Worm (Caenorhabditis elegans) whole organism, L2 larva: ENCODE measurements around the gene dars-2.
"Not testable (repeated sequence)": the region's sequence is repeated elsewhere in the genome, so short reads cannot be mapped to it uniquely, and the experiment has no call there.

Experiments used
- C34F6.9 ChIP-seq: fragments of 150-350 bp; optimal IDR thresholded peaks from 2 replicates; lab custom pipeline; 2014; ENCODE audit warnings: missing biosample characterization, missing genetic modification characterization
- F13H6.1 ChIP-seq: sonication (generic microtip); optimal IDR thresholded peaks from 2 replicates; lab custom pipeline; 2016; ENCODE audit warnings: missing genetic modification characterization, missing compliant biosample characterization
- R02D3.7 ChIP-seq: fragments of 150-350 bp; optimal IDR thresholded peaks from 2 replicates; lab custom pipeline; 2014; ENCODE audit warnings: missing biosample characterization, missing genetic modification characterization
- Y55F3AM.14 ChIP-seq: fragments of 200-800 bp; sonication (Bioruptor generic); optimal IDR thresholded peaks from 2 replicates; lab custom pipeline; 2018; ENCODE audit warnings: mild to moderate bottlenecking, missing genetic modification characterization, missing compliant biosample characterization
- aly-2 ChIP-seq: fragments of 150-350 bp; optimal IDR thresholded peaks from 2 replicates; lab custom pipeline; 2014; ENCODE audit warnings: missing biosample characterization, missing genetic modification characterization
- ama-1 ChIP-seq: fragments of 150-350 bp; optimal IDR thresholded peaks from 2 replicates; lab custom pipeline; 2018; ENCODE audit warnings: inconsistent platforms
- ceh-16 ChIP-seq: fragments of 150-350 bp; optimal IDR thresholded peaks from 2 replicates; lab custom pipeline; 2014; ENCODE audit warnings: missing biosample characterization, missing genetic modification characterization
- crh-2 ChIP-seq: sonication (generic microtip); optimal IDR thresholded peaks from 2 replicates; lab custom pipeline; 2017; ENCODE audit warnings: missing biosample characterization, missing genetic modification characterization
- dmd-4 ChIP-seq: sonication (generic microtip); optimal IDR thresholded peaks from 2 replicates; lab custom pipeline; 2017; ENCODE audit warnings: missing biosample characterization, missing genetic modification characterization
- egl-27 ChIP-seq: sonication (generic microtip); optimal IDR thresholded peaks from 3 replicates; lab custom pipeline; 2017; ENCODE audit warnings: missing biosample characterization, missing genetic modification reagents, missing genetic modification characterization
- elt-3 ChIP-seq: sonication (generic microtip); optimal IDR thresholded peaks from 2 replicates; lab custom pipeline; 2017; ENCODE audit warnings: missing biosample characterization, missing genetic modification characterization
- fos-1 ChIP-seq: fragments of 150-350 bp; optimal IDR thresholded peaks from 2 replicates; lab custom pipeline; 2014; ENCODE audit warnings: missing biosample characterization, missing genetic modification characterization
- lin-11 ChIP-seq: fragments of 150-350 bp; sonication (generic microtip); optimal IDR thresholded peaks from 2 replicates; lab custom pipeline; 2014; ENCODE audit warnings: missing biosample characterization, missing genetic modification characterization, inconsistent platforms, mixed read lengths
- lin-13 ChIP-seq: fragments of 150-350 bp; optimal IDR thresholded peaks from 2 replicates; lab custom pipeline; 2014; ENCODE audit warnings: missing biosample characterization, missing genetic modification reagents, missing genetic modification characterization
- lsy-2 ChIP-seq, 2 experiments: fragments of 150-350 bp in 1 of 2; sonication (generic microtip) in 1 of 2; optimal IDR thresholded peaks; 2 replicates each; lab custom pipeline; 2014 to 2017; ENCODE audit warnings: missing biosample characterization in 2 of 2, missing genetic modification characterization in 2 of 2
- mab-5 ChIP-seq: fragments of 150-350 bp; optimal IDR thresholded peaks from 2 replicates; lab custom pipeline; 2014; ENCODE audit warnings: missing biosample characterization, missing genetic modification characterization
- mdl-1 ChIP-seq, 2 experiments: fragments of 150-350 bp in 1 of 2; sonication (generic microtip) in 1 of 2; optimal IDR thresholded peaks; 2 replicates each; lab custom pipeline; 2017; ENCODE audit warnings: missing biosample characterization in 2 of 2, missing genetic modification characterization in 2 of 2
- nhr-11 ChIP-seq: fragments of 150-350 bp; optimal IDR thresholded peaks from 2 replicates; lab custom pipeline; 2014; ENCODE audit warnings: missing biosample characterization, missing genetic modification characterization
- nhr-129 ChIP-seq: fragments of 150-350 bp; optimal IDR thresholded peaks from 2 replicates; lab custom pipeline; 2014; ENCODE audit warnings: missing biosample characterization, missing genetic modification characterization
- nhr-23 ChIP-seq: fragments of 150-350 bp; optimal IDR thresholded peaks from 2 replicates; lab custom pipeline; 2014; ENCODE audit warnings: missing biosample characterization, missing genetic modification reagents, missing genetic modification characterization
- nhr-237 ChIP-seq: fragments of 150-350 bp; optimal IDR thresholded peaks from 2 replicates; lab custom pipeline; 2014; ENCODE audit warnings: missing biosample characterization, missing genetic modification characterization
- nhr-25 ChIP-seq: fragments of 150-350 bp; sonication (generic microtip); optimal IDR thresholded peaks from 3 replicates; lab custom pipeline; 2014; ENCODE audit warnings: missing biosample characterization, missing genetic modification characterization
- nhr-6 ChIP-seq: fragments of 150-350 bp; optimal IDR thresholded peaks from 2 replicates; lab custom pipeline; 2014; ENCODE audit warnings: missing biosample characterization, missing genetic modification characterization
- sem-4 ChIP-seq: fragments of 150-350 bp; optimal IDR thresholded peaks from 2 replicates; lab custom pipeline; 2014; ENCODE audit warnings: missing biosample characterization, missing genetic modification reagents, missing genetic modification characterization
- skn-1 ChIP-seq: sonication (generic microtip); optimal IDR thresholded peaks from 2 replicates; lab custom pipeline; 2017; ENCODE audit warnings: missing biosample characterization, missing genetic modification characterization
- sma-9 ChIP-seq, 2 experiments: fragments of 150-350 bp in 1 of 2; sonication (generic microtip) in 1 of 2; optimal IDR thresholded peaks; 2 replicates each; lab custom pipeline; 2014 to 2016; ENCODE audit warnings: missing genetic modification characterization in 2 of 2, mild to moderate bottlenecking in 1 of 2, missing biosample characterization in 1 of 2, missing compliant biosample characterization in 1 of 2, missing genetic modification reagents in 1 of 2, moderate library complexity in 1 of 2
- snpc-4 ChIP-seq: fragments of 150-350 bp; optimal IDR thresholded peaks from 2 replicates; lab custom pipeline; 2014; ENCODE audit warnings: missing biosample characterization, missing genetic modification characterization
- unc-55 ChIP-seq: fragments of 150-350 bp; sonication (generic microtip); optimal IDR thresholded peaks from 3 replicates; lab custom pipeline; 2014; ENCODE audit warnings: missing biosample characterization, missing genetic modification reagents, missing genetic modification characterization
- unc-62 ChIP-seq: fragments of 150-350 bp; optimal IDR thresholded peaks from 2 replicates; lab custom pipeline; 2014; ENCODE audit warnings: missing biosample characterization, missing genetic modification reagents, missing genetic modification characterization
- zag-1 ChIP-seq: fragments of 150-350 bp; optimal IDR thresholded peaks from 2 replicates; lab custom pipeline; 2014; ENCODE audit warnings: missing biosample characterization, missing genetic modification characterization
- ztf-1 ChIP-seq: fragments of 200-800 bp; sonication (Bioruptor generic); conservative IDR thresholded peaks from 2 replicates; pipeline ENCODE4 v1.3.6; 2022; ENCODE audit warnings: missing genetic modification characterization, missing compliant biosample characterization
- ztf-11 ChIP-seq: sonication (generic microtip); optimal IDR thresholded peaks from 2 replicates; lab custom pipeline; 2017; ENCODE audit warnings: missing biosample characterization, missing genetic modification characterization
- ztf-4 ChIP-seq: fragments of 150-350 bp; optimal IDR thresholded peaks from 2 replicates; lab custom pipeline; 2014; ENCODE audit warnings: missing biosample characterization, missing genetic modification characterization

Gene dars-2

ce11 chrV:12020026-12020425 lies 28.5 kb upstream of the dars-2 start, which contains the start of gene F10C2.3:
F10C2.3 (plus strand) TSS chrV:12020326.
- TF ChIP-seq C34F6.9 (tag; lab: Kevin White, UChicago); ztf-4 (tag; lab: Kevin White, UChicago); Y55F3AM.14 (GFP tag; lab: Kevin White, UChicago): not testable (repeated sequence)

- TF ChIP-seq fos-1 (tag; lab: Kevin White, UChicago) (peak; percentile 58), unc-62 (GFP tag; lab: Kevin White, UChicago) (no peak), R02D3.7 (no peak), Y55F3AM.14 (GFP tag; lab: Kevin White, UChicago) (no peak)
Measured at ce11 chrV:12020940-12021339, 27.6 kb upstream of the dars-2 start.

DNA sequence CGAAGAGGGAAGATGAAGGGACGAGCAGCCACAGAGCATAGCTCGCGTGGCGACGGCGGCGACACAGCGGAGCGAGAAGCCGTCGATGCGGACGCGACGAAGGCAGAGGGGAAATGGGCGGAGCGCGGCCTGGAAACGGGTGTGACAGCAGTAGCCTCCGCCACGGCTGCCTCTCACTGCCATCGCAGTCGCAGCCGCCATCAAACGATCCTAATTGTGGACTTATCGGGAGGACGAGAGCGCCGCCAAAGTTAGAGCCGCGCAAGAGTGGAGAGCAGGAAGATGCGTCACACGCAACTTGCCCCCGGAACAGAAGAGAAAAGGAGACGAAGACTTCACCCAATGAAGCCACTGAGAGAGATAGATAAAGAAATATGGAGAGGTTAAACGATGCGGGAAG lies 24.3 kb upstream of the dars-2 start:
- no peak for TF ChIP-seq ztf-4 (tag; lab: Kevin White, UChicago)
- peak; percentile 18 for TF ChIP-seq lin-11
- TF ChIP-seq lsy-2 (tag; optimal IDR thresholded peaks at IDR 0.05; lab: Kevin White, UChicago): peak in 1 of 2 experiments; percentile 36
- TF ChIP-seq C34F6.9 (tag; lab: Kevin White, UChicago): peak; percentile 40
- no peak for TF ChIP-seq lin-13 (GFP tag; lab: Kevin White, UChicago)
- TF ChIP-seq nhr-6 (tag; lab: Kevin White, UChicago): no peak
- peak; percentile 35 for TF ChIP-seq Y55F3AM.14 (GFP tag; lab: Kevin White, UChicago)
- TF ChIP-seq mab-5 (tag; lab: Kevin White, UChicago): no peak
- peak; percentile 16 for TF ChIP-seq sma-9 (GFP tag; optimal IDR thresholded peaks at IDR 0.05; lab: Kevin White, UChicago)
- TF ChIP-seq sma-9 (tag; optimal IDR thresholded peaks at IDR 0.05; lab: Kevin White, UChicago): no peak
- peak; percentile 14 for TF ChIP-seq sem-4
- TF ChIP-seq nhr-129 (tag; lab: Kevin White, UChicago): peak; percentile 31
- no peak for TF ChIP-seq skn-1 (tag; lab: Kevin White, UChicago)
- peak in 1 of 2 experiments; percentile 1 for TF ChIP-seq mdl-1 (tag; optimal IDR thresholded peaks at IDR 0.05; lab: Kevin White, UChicago)
- TF ChIP-seq elt-3 (tag; lab: Kevin White, UChicago): no peak
- TF ChIP-seq egl-27 (tag; lab: Kevin White, UChicago): no peak
- no peak for TF ChIP-seq fos-1 (tag; lab: Kevin White, UChicago)
- TF ChIP-seq unc-62 (GFP tag; lab: Kevin White, UChicago): no peak
- peak; percentile 50 for TF ChIP-seq F13H6.1 (tag; lab: Kevin White, UChicago)
- peak; percentile 82 for TF ChIP-seq zag-1 (tag; lab: Kevin White, UChicago)
- TF ChIP-seq nhr-23 (tag; lab: Kevin White, UChicago): no peak
- TF ChIP-seq nhr-25 (tag; lab: Kevin White, UChicago): no peak

ce11 chrV:12025683-12026082 lies 22.9 kb upstream of the dars-2 start:
- TF ChIP-seq lsy-2 (tag; optimal IDR thresholded peaks at IDR 0.05; lab: Kevin White, UChicago) (peak in 1 of 2 experiments; percentile 60), unc-55 (peak; percentile 7), zag-1 (tag; lab: Kevin White, UChicago) (peak; percentile 46), R02D3.7 (no peak), nhr-23 (tag; lab: Kevin White, UChicago) (no peak), nhr-129 (tag; lab: Kevin White, UChicago) (peak; percentile 34), C34F6.9 (tag; lab: Kevin White, UChicago) (peak; percentile 58), sma-9 (GFP tag; optimal IDR thresholded peaks at IDR 0.05; lab: Kevin White, UChicago) (peak; percentile 42), sma-9 (tag; optimal IDR thresholded peaks at IDR 0.05; lab: Kevin White, UChicago) (no peak)

DNA sequence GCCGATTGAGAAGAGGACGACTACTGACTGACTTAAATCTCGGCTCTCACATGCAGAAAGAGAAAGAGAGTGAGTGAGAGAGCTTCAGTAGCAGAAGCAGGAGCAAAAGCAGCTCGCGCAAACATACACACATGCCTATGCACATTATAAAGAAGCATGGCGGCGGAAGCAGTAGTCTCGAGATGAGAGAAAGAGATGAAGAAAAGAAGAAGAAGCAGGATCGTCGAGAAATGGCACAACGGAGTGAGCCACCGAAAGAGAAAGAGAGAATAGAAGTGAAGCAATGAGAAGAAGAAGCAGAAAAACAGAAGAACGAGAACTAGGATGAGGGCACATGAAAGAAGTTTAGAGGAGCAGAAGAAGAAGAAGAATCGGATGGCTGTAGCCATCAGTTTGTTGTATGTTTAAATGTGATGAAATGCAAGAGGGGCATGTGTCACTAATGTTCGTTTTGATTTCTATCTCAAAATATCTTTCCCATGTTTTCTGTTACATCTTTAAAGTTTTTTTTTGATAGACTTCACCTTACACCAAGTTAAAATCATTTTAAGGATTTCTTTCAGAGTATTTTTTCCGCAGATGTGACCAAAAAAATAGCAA lies 21.6 kb upstream of the dars-2 start:
- TF ChIP-seq nhr-23 (tag; lab: Kevin White, UChicago) (no peak), nhr-11 (tag; lab: Kevin White, UChicago) (no peak), unc-55 (peak; percentile 56), ama-1 (lab: Kevin White, UChicago) (no peak), ztf-11 (tag; lab: Kevin White, UChicago) (no peak), F13H6.1 (tag; lab: Kevin White, UChicago) (peak; percentile 48), fos-1 (tag; lab: Kevin White, UChicago) (no peak), ceh-16 (tag; lab: Kevin White, UChicago) (no peak), aly-2 (tag; lab: Kevin White, UChicago) (no peak), zag-1 (tag; lab: Kevin White, UChicago) (peak; percentile 82), mab-5 (tag; lab: Kevin White, UChicago) (peak; percentile 7), ztf-1 (GFP tag; lab: Robert Waterston, UW) (no peak), dmd-4 (no peak), C34F6.9 (tag; lab: Kevin White, UChicago) (peak; percentile 76), mdl-1 (tag; optimal IDR thresholded peaks at IDR 0.05; lab: Kevin White, UChicago) (peak; percentile 61 to 77), R02D3.7 (no peak), crh-2 (tag; lab: Kevin White, UChicago) (peak; percentile 41), lin-11 (peak; percentile 56), nhr-237 (tag; lab: Kevin White, UChicago) (no peak), sma-9 (GFP tag; optimal IDR thresholded peaks at IDR 0.05; lab: Kevin White, UChicago) (peak; percentile 29), sma-9 (tag; optimal IDR thresholded peaks at IDR 0.05; lab: Kevin White, UChicago) (no peak), lsy-2 (tag; optimal IDR thresholded peaks at IDR 0.05; lab: Kevin White, UChicago) (peak in 1 of 2 experiments; percentile 56), egl-27 (tag; lab: Kevin White, UChicago) (no peak), snpc-4 (tag; lab: Kevin White, UChicago) (peak; percentile 15), Y55F3AM.14 (GFP tag; lab: Kevin White, UChicago) (no peak), nhr-129 (tag; lab: Kevin White, UChicago) (peak; percentile 75)
